Fruit fly (Drosophila melanogaster) whole organism, prepupa: ENCODE results near the gene CG14984.
A peak's percentile ranks its signal among the peaks of the same experiment; 100 is the strongest.

Experiments
- CG10669 ChIP-seq: fragments of 200-800 bp; sonication (Bioruptor generic); optimal IDR thresholded peaks from 3 replicates; lab custom pipeline; 2018; ENCODE audit warnings: missing biosample characterization, mild to moderate bottlenecking, missing genetic modification characterization, moderate library complexity
- CG11294 ChIP-seq: fragments of 200-800 bp; sonication (Bioruptor generic); IDR thresholded peaks from 2 replicates; pipeline ENCODE4 v1.3.6; 2022; ENCODE audit warnings: missing biosample characterization, missing genetic modification characterization
- CG11902 ChIP-seq: fragments of 200-800 bp; sonication (Bioruptor generic); optimal IDR thresholded peaks from 3 replicates; lab custom pipeline; 2016; ENCODE audit warnings: missing biosample characterization, missing genetic modification characterization
- CG1621 ChIP-seq: fragments of 200-800 bp; sonication (Bioruptor generic); optimal IDR thresholded peaks from 3 replicates; lab custom pipeline; 2018; ENCODE audit warnings: missing biosample characterization, mild to moderate bottlenecking, missing genetic modification characterization
- CG3032 ChIP-seq: fragments of 200-800 bp; optimal IDR thresholded peaks from 2 replicates; lab custom pipeline; 2019; ENCODE audit warnings: missing biosample characterization, mild to moderate bottlenecking, missing genetic modification characterization, moderate library complexity
- CG3919 ChIP-seq: fragments of 200-800 bp; sonication (Bioruptor generic); optimal IDR thresholded peaks from 3 replicates; lab custom pipeline; 2016; ENCODE audit warnings: missing biosample characterization, missing genetic modification characterization
- CG6276 ChIP-seq: fragments of 200-800 bp; sonication (Bioruptor generic); optimal IDR thresholded peaks from 2 replicates; lab custom pipeline; 2017; ENCODE audit warnings: missing biosample characterization, mild to moderate bottlenecking, missing genetic modification characterization
- CG6792 ChIP-seq: fragments of 200-800 bp; sonication (Bioruptor generic); optimal IDR thresholded peaks from 3 replicates; lab custom pipeline; 2016; ENCODE audit warnings: missing biosample characterization, missing genetic modification characterization
- CG6854 ChIP-seq: fragments of 200-800 bp; sonication (Bioruptor generic); optimal IDR thresholded peaks from 2 replicates; lab custom pipeline; 2017; ENCODE audit warnings: missing biosample characterization, mild to moderate bottlenecking, missing genetic modification characterization
- CG8119 ChIP-seq: fragments of 200-800 bp; sonication (Bioruptor generic); IDR thresholded peaks from 3 replicates; pipeline ENCODE4 v1.3.6; 2022; ENCODE audit warnings: missing biosample characterization, missing genetic modification characterization
- CG8632 ChIP-seq: fragments of 200-800 bp; sonication (Bioruptor generic); optimal IDR thresholded peaks from 3 replicates; lab custom pipeline; 2016; ENCODE audit warnings: missing biosample characterization, missing genetic modification characterization
- CG9139 ChIP-seq: fragments of 200-800 bp; sonication (Bioruptor generic); optimal IDR thresholded peaks from 3 replicates; lab custom pipeline; 2017; ENCODE audit warnings: missing biosample characterization, mild to moderate bottlenecking, missing genetic modification characterization
- Eip78C ChIP-seq: fragments of 200-800 bp; sonication (Bioruptor generic); peaks from one replicate; lab custom pipeline; 2016; ENCODE audit warnings: missing biosample characterization, missing genetic modification characterization
- Ets21C ChIP-seq: fragments of 200-800 bp; sonication (Bioruptor generic); optimal IDR thresholded peaks from 3 replicates; lab custom pipeline; 2016; ENCODE audit warnings: missing biosample characterization, missing genetic modification characterization
- Ets96B ChIP-seq: fragments of 200-800 bp; optimal IDR thresholded peaks from 2 replicates; lab custom pipeline; 2019; ENCODE audit warnings: missing biosample characterization, mild to moderate bottlenecking, missing genetic modification characterization, moderate library complexity
- Hr38 ChIP-seq: sonication (Bioruptor generic); optimal IDR thresholded peaks from 2 replicates; lab custom pipeline; 2016; ENCODE audit warnings: missing biosample characterization, missing genetic modification characterization
- Hr39 ChIP-seq: fragments of 200-800 bp; sonication (Bioruptor generic); optimal IDR thresholded peaks from 2 replicates; lab custom pipeline; 2016; ENCODE audit warnings: missing biosample characterization, missing genetic modification characterization
- Lpt ChIP-seq: fragments of 200-800 bp; sonication (Bioruptor generic); optimal IDR thresholded peaks from 3 replicates; lab custom pipeline; 2016; ENCODE audit warnings: missing biosample characterization, missing genetic modification characterization
- OdsH ChIP-seq: fragments of 200-800 bp; sonication (Bioruptor generic); optimal IDR thresholded peaks from 3 replicates; lab custom pipeline; 2016; ENCODE audit warnings: missing biosample characterization, missing genetic modification characterization
- Smox ChIP-seq: fragments of 200-800 bp; sonication (Bioruptor generic); optimal IDR thresholded peaks from 3 replicates; lab custom pipeline; 2016; ENCODE audit warnings: missing biosample characterization, missing genetic modification characterization
- Sox102F ChIP-seq: fragments of 200-800 bp; sonication (Bioruptor generic); optimal IDR thresholded peaks from 2 replicates; lab custom pipeline; 2016; ENCODE audit warnings: missing biosample characterization, mild to moderate bottlenecking, missing genetic modification characterization
- cyc ChIP-seq: fragments of 200-800 bp; sonication (Bioruptor generic); optimal IDR thresholded peaks from 3 replicates; lab custom pipeline; 2016; ENCODE audit warnings: missing biosample characterization, missing genetic modification characterization
- dsx ChIP-seq: fragments of 200-800 bp; optimal IDR thresholded peaks from 3 replicates; lab custom pipeline; 2019; ENCODE audit warnings: missing biosample characterization, mild to moderate bottlenecking, missing genetic modification characterization, moderate library complexity; ENCODE audit not compliant: poor library complexity, severe bottlenecking
- eg ChIP-seq: fragments of 200-800 bp; sonication (Bioruptor generic); IDR thresholded peaks from 3 replicates; pipeline ENCODE4 v1.3.6; 2022; ENCODE audit warnings: missing biosample characterization, missing genetic modification characterization
- esn ChIP-seq: fragments of 200-800 bp; sonication (Bioruptor generic); optimal IDR thresholded peaks from 2 replicates; lab custom pipeline; 2016; ENCODE audit warnings: missing biosample characterization, mild to moderate bottlenecking, missing genetic modification characterization, moderate library complexity
- fd59A ChIP-seq: fragments of 200-800 bp; sonication (Bioruptor generic); optimal IDR thresholded peaks from 2 replicates; lab custom pipeline; 2017; ENCODE audit warnings: missing biosample characterization, mild to moderate bottlenecking, missing genetic modification characterization, missing genetic modification reagents
- fd85E ChIP-seq: fragments of 200-800 bp; sonication (Bioruptor generic); optimal IDR thresholded peaks from 3 replicates; lab custom pipeline; 2016; ENCODE audit warnings: missing biosample characterization, missing genetic modification characterization
- fkh ChIP-seq: fragments of 200-800 bp; sonication (Bioruptor generic); optimal IDR thresholded peaks from 3 replicates; lab custom pipeline; 2017; ENCODE audit warnings: missing biosample characterization, mild to moderate bottlenecking, missing genetic modification characterization, moderate library complexity
- pdm3 ChIP-seq: fragments of 200-800 bp; sonication (Bioruptor generic); optimal IDR thresholded peaks from 3 replicates; lab custom pipeline; 2016; ENCODE audit warnings: missing biosample characterization, missing genetic modification characterization
- salr ChIP-seq, 2 experiments: fragments of 200-800 bp; sonication (Bioruptor generic); optimal IDR thresholded peaks; 3 replicates each; lab custom pipeline; 2016 to 2018; ENCODE audit warnings: missing biosample characterization in 2 of 2, missing genetic modification characterization in 2 of 2, mild to moderate bottlenecking in 1 of 2
- spab ChIP-seq: fragments of 200-800 bp; sonication (Bioruptor generic); optimal IDR thresholded peaks from 2 replicates; lab custom pipeline; 2017; ENCODE audit warnings: missing biosample characterization, mild to moderate bottlenecking, missing genetic modification characterization, missing genetic modification reagents
- ss ChIP-seq, 2 experiments: fragments of 200-800 bp; sonication (Bioruptor generic); optimal IDR thresholded peaks; 2 replicates in 1 of 2; 3 replicates in 1 of 2; lab custom pipeline; 2017 to 2018; ENCODE audit warnings: mild to moderate bottlenecking in 2 of 2, missing biosample characterization in 2 of 2, missing genetic modification characterization in 2 of 2, moderate library complexity in 1 of 2
- svp ChIP-seq: fragments of 200-800 bp; sonication (Bioruptor generic); peaks from one replicate; lab custom pipeline; 2016; ENCODE audit warnings: missing biosample characterization, missing genetic modification characterization
- topi ChIP-seq: fragments of 200-800 bp; sonication (Bioruptor generic); optimal IDR thresholded peaks from 3 replicates; lab custom pipeline; 2016; ENCODE audit warnings: missing biosample characterization, missing genetic modification characterization
- vri ChIP-seq: fragments of 200-800 bp; sonication (Bioruptor generic); optimal IDR thresholded peaks from 3 replicates; lab custom pipeline; 2016; ENCODE audit warnings: missing biosample characterization, mild to moderate bottlenecking, missing genetic modification characterization

CG14984 gene

dm6 chr3L:3928205-3928942, 24.0 kb downstream of the CG14984 start (continued):
- TF ChIP-seq CG8632 (GFP tag; lab: Kevin White, UChicago) (peak; percentile 84), fkh (GFP tag; lab: Kevin White, UChicago) (peak; percentile 55), CG8119 (GFP tag; lab: Robert Waterston, UW) (peak; percentile 82), Eip78C (GFP tag; lab: Kevin White, UChicago) (peak; percentile 93), OdsH (GFP tag; lab: Kevin White, UChicago) (peak; percentile 86), Ets21C (GFP tag; lab: Kevin White, UChicago) (peak; percentile 81), CG3919 (peak; percentile 80), topi (GFP tag; lab: Kevin White, UChicago) (peak; percentile 86), salr (GFP tag; optimal IDR thresholded peaks at IDR 0.05; lab: Kevin White, UChicago) (peak; percentile 51 to 62), fd59A (GFP tag; lab: Kevin White, UChicago) (peak; percentile 73), Lpt (GFP tag; lab: Kevin White, UChicago) (peak; percentile 53), Sox102F (peak; percentile 91), CG3032 (tag; lab: Kevin White, UChicago) (no peak), CG11902 (peak; percentile 83), pdm3 (peak; percentile 88), Hr38 (GFP tag; lab: Kevin White, UChicago) (no peak), CG9139 (GFP tag; lab: Kevin White, UChicago) (no peak), CG10669 (GFP tag; lab: Kevin White, UChicago) (peak; percentile 60), esn (peak; percentile 92), fd85E (GFP tag; lab: Kevin White, UChicago) (peak; percentile 18), Ets96B (tag; lab: Kevin White, UChicago) (peak; percentile 55), CG1621 (peak; percentile 57), Hr39 (GFP tag; lab: Kevin White, UChicago) (peak; percentile 95), ss (GFP tag; optimal IDR thresholded peaks at IDR 0.05; lab: Kevin White, UChicago) (peak in 1 of 2 experiments; percentile 35), dsx (peak; percentile 60), svp (peak; percentile 96), CG6854 (GFP tag; lab: Kevin White, UChicago) (no peak), CG6792 (GFP tag; lab: Kevin White, UChicago) (peak; percentile 85), cyc (peak; percentile 89), CG6276 (peak; percentile 53), Smox (peak; percentile 90), CG11294 (GFP tag; lab: Robert Waterston, UW) (peak; percentile 37; the same call in 1 of the 2 replicates), eg (GFP tag; lab: Robert Waterston, UW) (peak; percentile 80)

dm6 chr3L:3927462-3927861, 24.9 kb downstream of the CG14984 start:
- TF ChIP-seq Eip78C (GFP tag; lab: Kevin White, UChicago) (no peak), OdsH (GFP tag; lab: Kevin White, UChicago) (no peak), fkh (GFP tag; lab: Kevin White, UChicago) (no peak), dsx (no peak)
- TF ChIP-seq, all 60 proteins: peak for 0

- TF ChIP-seq cyc (no peak), vri (peak; percentile 96), CG3919 (no peak), salr (GFP tag; optimal IDR thresholded peaks at IDR 0.05; lab: Kevin White, UChicago) (no peak), Eip78C (GFP tag; lab: Kevin White, UChicago) (peak; percentile 30), spab (no peak)
Observed at dm6 chr3L:3926191-3926765, 26.1 kb downstream of the CG14984 start.
